ENCODE assay signal across 1 fruit fly cellular context in genomic region chr2L:5270215-5271071, dm6.
TF ChIP-seq lines count a peak whose summit lies in the region.

No protein-coding gene starts in this region.

TF ChIP-seq in whole organism, embryonic, 481 proteins besides CTCF, POLR2A, EP300 and RAD21 (continued from another document):
- TF ChIP-seq CG13287 (GFP tag; IDR thresholded peaks at IDR 0.05; lab: Robert Waterston, UW; ENCODE audit: partially characterized antibody) (peak; percentile 39; the same call in 1 of the 2 replicates), CG17359 (tag; optimal IDR thresholded peaks at IDR 0.05; lab: Kevin White, UChicago) (peak; percentile 3), CG14710 (tag; optimal IDR thresholded peaks at IDR 0.05; lab: Kevin White, UChicago) (peak; percentile 7), Awh (GFP tag; IDR thresholded peaks at IDR 0.05; lab: Robert Waterston, UW) (no peak), D (optimal IDR thresholded peaks at IDR 0.05; lab: Kevin White, UChicago) (no peak), D (GFP tag; optimal IDR thresholded peaks at IDR 0.05; lab: Kevin White, UChicago) (peak; percentile 11), Lim3 (GFP tag; IDR thresholded peaks at IDR 0.05; lab: Robert Waterston, UW) (no peak), bsh (GFP tag; optimal IDR thresholded peaks at IDR 0.05; lab: Kevin White, UChicago) (peak in 1 of 2 experiments; percentile 20), CG11504 (tag; optimal IDR thresholded peaks at IDR 0.05; lab: Kevin White, UChicago) (peak; percentile 69), CG15601 (tag; optimal IDR thresholded peaks at IDR 0.05; lab: Kevin White, UChicago) (peak; percentile 37), D19A (tag; optimal IDR thresholded peaks at IDR 0.05; lab: Kevin White, UChicago) (peak; percentile 1), Opbp (GFP tag; IDR thresholded peaks at IDR 0.05; lab: Robert Waterston, UW; ENCODE audit: partially characterized antibody) (0 out of 3 replicates have a peak, but pooled peaks have one; percentile 24), pros (GFP tag; optimal IDR thresholded peaks at IDR 0.05; lab: Kevin White, UChicago) (no peak), CG2199 (GFP tag; IDR thresholded peaks at IDR 0.05; lab: Robert Waterston, UW) (peak; percentile 90), Eip74EF (GFP tag; optimal IDR thresholded peaks at IDR 0.05; lab: Kevin White, UChicago) (peak in 1 of 2 experiments; percentile 4), Xrp1 (GFP tag; IDR thresholded peaks at IDR 0.05; lab: Robert Waterston, UW) (0 out of 2 replicates have a peak, but pooled peaks have one; percentile 14), HmgZ (tag; optimal IDR thresholded peaks at IDR 0.05; lab: Kevin White, UChicago) (peak; percentile 3), sd (tag; optimal IDR thresholded peaks at IDR 0.05; lab: Kevin White, UChicago) (peak; percentile 34), Bgb (GFP tag; IDR thresholded peaks at IDR 0.05; lab: Robert Waterston, UW; ENCODE audit: partially characterized antibody) (peak; percentile 57), CG8359 (GFP tag; optimal IDR thresholded peaks at IDR 0.05; lab: Kevin White, UChicago; ENCODE audit: borderline replicate concordance) (peak; percentile 4), CG11560 (tag; IDR thresholded peaks at IDR 0.05; lab: Robert Waterston, UW) (no peak), PHDP (tag; optimal IDR thresholded peaks at IDR 0.05; lab: Kevin White, UChicago) (peak; percentile 3)
